Fruit fly (Drosophila melanogaster): ENCODE data around the gene CG2260.

Gene CG2260

DNA sequence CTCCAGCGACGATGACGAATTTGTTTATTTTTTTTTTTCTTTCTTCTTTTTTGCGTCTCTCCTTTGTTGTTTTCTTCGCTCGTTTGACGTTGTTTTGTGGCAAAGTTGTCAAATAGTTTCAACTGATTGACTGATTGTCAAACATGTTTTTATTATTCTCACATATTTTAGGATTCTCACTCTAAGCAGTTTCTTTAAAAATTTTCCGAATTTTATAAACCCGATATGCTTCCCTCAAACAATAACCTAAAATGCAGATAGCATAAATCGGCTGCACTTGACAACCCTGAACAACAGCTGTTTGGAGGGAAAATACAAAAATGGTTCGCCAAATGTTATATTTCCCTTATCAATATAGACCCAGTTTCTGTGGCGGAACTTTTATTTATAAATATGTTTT lies 22.6 kb upstream of the CG2260 start, which contains the start of gene CG17982 (continued):
- TF ChIP-seq CG32532 (GFP tag; IDR thresholded peaks at IDR 0.05) (peak; percentile 88), CG10366 (GFP tag; IDR thresholded peaks at IDR 0.05) (peak; percentile 76), sisA (GFP tag; IDR thresholded peaks at IDR 0.05) (peak; percentile 73), Sry-β (GFP tag; optimal IDR thresholded peaks at IDR 0.05) (peak; percentile 11), Lim3 (GFP tag; IDR thresholded peaks at IDR 0.05) (no peak), MTF-1 (GFP tag; optimal IDR thresholded peaks at IDR 0.05; ENCODE audit: borderline replicate concordance) (peak; percentile 63), Asciz (GFP tag; optimal IDR thresholded peaks at IDR 0.05) (no peak), Mes4 (GFP tag; optimal IDR thresholded peaks at IDR 0.05) (peak; percentile 81), CG5245 (GFP tag; optimal IDR thresholded peaks at IDR 0.05) (peak; percentile 51), D19B (GFP tag; optimal IDR thresholded peaks at IDR 0.05) (no peak), gsb (GFP tag; IDR thresholded peaks at IDR 0.05) (peak; percentile 55), Bteb2 (GFP tag; optimal IDR thresholded peaks at IDR 0.05) (peak; percentile 86), CG7839 (tag; optimal IDR thresholded peaks at IDR 0.05) (peak; percentile 90), lilli (GFP tag; optimal IDR thresholded peaks at IDR 0.05) (peak; percentile 93), CG10209 (GFP tag; optimal IDR thresholded peaks at IDR 0.05) (peak; percentile 74), twi (tag; optimal IDR thresholded peaks at IDR 0.05) (peak; percentile 66), CG10267 (tag; optimal IDR thresholded peaks at IDR 0.05) (peak; percentile 80), usp (GFP tag; optimal IDR thresholded peaks at IDR 0.05) (no peak), tin (GFP tag; optimal IDR thresholded peaks at IDR 0.05) (peak; percentile 84), CG8290 (GFP tag; optimal IDR thresholded peaks at IDR 0.05) (peak; percentile 65), CG8290 (tag; optimal IDR thresholded peaks at IDR 0.05) (peak; percentile 41 to 82), pan (optimal IDR thresholded peaks at IDR 0.05) (no peak), pan (GFP tag; optimal IDR thresholded peaks at IDR 0.05 in 1 of 2, IDR thresholded peaks at IDR 0.05 in 1 of 2) (peak in 1 of 2 experiments; percentile 86), kah (GFP tag; optimal IDR thresholded peaks at IDR 0.05) (peak; percentile 64), crc (GFP tag; optimal IDR thresholded peaks at IDR 0.05) (peak; percentile 81), CG18764 (GFP tag; optimal IDR thresholded peaks at IDR 0.05) (peak; percentile 65), Oaz (GFP tag; IDR thresholded peaks at IDR 0.05) (peak; percentile 53; the same call in 1 of the 2 replicates), Hand (GFP tag; optimal IDR thresholded peaks at IDR 0.05) (peak; percentile 59), Ptx1 (GFP tag; IDR thresholded peaks at IDR 0.05) (peak; percentile 82), CG3838 (GFP tag; optimal IDR thresholded peaks at IDR 0.05) (peak; percentile 61), Hmx (GFP tag; optimal IDR thresholded peaks at IDR 0.05) (peak; percentile 53), CG2116 (GFP tag; optimal IDR thresholded peaks at IDR 0.05) (peak; percentile 71), dmrt99B (tag; optimal IDR thresholded peaks at IDR 0.05) (peak; percentile 84), HLHmδ (GFP tag; optimal IDR thresholded peaks at IDR 0.05) (no peak), Elba2 (GFP tag; optimal IDR thresholded peaks at IDR 0.05) (peak; percentile 4), hkb (optimal IDR thresholded peaks at IDR 0.05) (no peak), hkb (GFP tag; IDR thresholded peaks at IDR 0.05) (peak; percentile 88), CG6254 (GFP tag; optimal IDR thresholded peaks at IDR 0.05) (peak; percentile 45), MBD-R2 (GFP tag; IDR thresholded peaks at IDR 0.05) (peak; percentile 80), ind (GFP tag; optimal IDR thresholded peaks at IDR 0.05) (peak; percentile 84), crp (GFP tag; optimal IDR thresholded peaks at IDR 0.05) (peak; percentile 47 to 89), trh (GFP tag; optimal IDR thresholded peaks at IDR 0.05) (peak; percentile 42), Max (GFP tag; optimal IDR thresholded peaks at IDR 0.05) (peak; percentile 65), CG34224 (GFP tag; IDR thresholded peaks at IDR 0.05; ENCODE audit: partially characterized antibody) (peak; percentile 52; the same call in 1 of the 3 replicates), Eip74EF (GFP tag; optimal IDR thresholded peaks at IDR 0.05) (peak in 1 of 2 experiments; percentile 71), CG9215 (GFP tag; IDR thresholded peaks at IDR 0.05) (peak; percentile 57), CG1832 (GFP tag; optimal IDR thresholded peaks at IDR 0.05) (no peak), CG31224 (GFP tag; IDR thresholded peaks at IDR 0.05) (peak; percentile 65), cad (GFP tag; optimal IDR thresholded peaks at IDR 0.05) (no peak), so (GFP tag; IDR thresholded peaks at IDR 0.05) (peak; percentile 77; the same call in 2 of the 3 replicates), ro (GFP tag; IDR thresholded peaks at IDR 0.05) (no peak), gce (GFP tag; IDR thresholded peaks at IDR 0.05) (peak; percentile 63; the same call in 1 of the 3 replicates)

Measured in whole organism, embryonic.